Fruit fly (Drosophila melanogaster): Measurements from ENCODE around the gene fws.

Gene fws

DNA sequence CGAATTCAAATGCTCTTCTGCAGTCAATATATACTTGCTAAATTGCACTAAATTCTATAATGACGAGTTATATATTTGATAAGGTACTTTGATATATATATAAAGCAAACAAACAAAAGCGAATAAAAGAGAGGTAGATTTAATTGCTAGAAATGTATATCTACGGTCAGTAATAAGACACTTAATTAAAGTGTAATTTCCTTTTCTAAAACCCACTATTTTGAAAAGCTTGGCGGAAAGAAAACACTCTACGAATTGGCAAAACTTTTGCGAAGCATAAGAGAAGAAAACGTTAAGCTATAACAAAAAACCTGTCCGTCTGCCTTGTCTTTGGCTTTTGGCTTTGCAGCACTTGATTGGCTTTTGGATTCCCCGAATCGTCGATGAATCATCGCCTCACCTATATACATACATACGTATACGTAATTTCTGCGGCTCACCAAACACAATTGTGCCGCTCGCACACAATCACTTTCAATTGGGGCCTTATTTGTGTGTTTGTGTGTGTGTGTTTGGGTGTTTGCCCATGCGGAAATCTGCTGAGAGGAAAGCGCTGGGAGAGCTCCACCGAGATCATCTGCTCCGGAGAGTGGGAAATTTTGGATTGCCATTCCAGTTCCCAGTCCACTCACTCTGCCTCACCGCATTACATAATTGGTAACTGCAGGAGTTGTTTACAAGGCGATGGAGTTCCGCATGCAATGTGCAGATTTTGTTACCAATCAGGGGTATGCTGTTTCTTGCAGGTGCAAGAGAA is 50.0 kb downstream of the fws start (continued):
- 0 out of 3 replicates have a peak, but pooled peaks have one; percentile 7 for TF ChIP-seq so (GFP tag; IDR thresholded peaks at IDR 0.05)
- TF ChIP-seq CG2889 (GFP tag; IDR thresholded peaks at IDR 0.05): no peak
- no peak for TF ChIP-seq Dp (GFP tag; optimal IDR thresholded peaks at IDR 0.05)
- TF ChIP-seq CG8281 (tag; optimal IDR thresholded peaks at IDR 0.05): no peak
- no peak for TF ChIP-seq da (GFP tag; optimal IDR thresholded peaks at IDR 0.05)
- TF ChIP-seq pan (optimal IDR thresholded peaks at IDR 0.05): no peak
- TF ChIP-seq pan (GFP tag; optimal IDR thresholded peaks at IDR 0.05 in 1 of 2, IDR thresholded peaks at IDR 0.05 in 1 of 2): no peak
- TF ChIP-seq nmo (GFP tag; optimal IDR thresholded peaks at IDR 0.05): no peak
- TF ChIP-seq grau (tag; optimal IDR thresholded peaks at IDR 0.05): no peak
- no peak for TF ChIP-seq CG15696 (tag; optimal IDR thresholded peaks at IDR 0.05)
- no peak for TF ChIP-seq CG11504 (tag; optimal IDR thresholded peaks at IDR 0.05)
- TF ChIP-seq Ptx1 (GFP tag; IDR thresholded peaks at IDR 0.05): peak; percentile 39
- no peak for TF ChIP-seq CG9215 (GFP tag; IDR thresholded peaks at IDR 0.05)
- TF ChIP-seq gem (tag; optimal IDR thresholded peaks at IDR 0.05): peak; percentile 36
- TF ChIP-seq B-H2 (GFP tag; optimal IDR thresholded peaks at IDR 0.05): no peak
- no peak for TF ChIP-seq pum (GFP tag; optimal IDR thresholded peaks at IDR 0.05)
- TF ChIP-seq CG12769 (tag; optimal IDR thresholded peaks at IDR 0.05): peak; percentile 83
- TF ChIP-seq Hr51 (GFP tag; optimal IDR thresholded peaks at IDR 0.05): peak in 1 of 2 experiments; percentile 35
- TF ChIP-seq unpg (GFP tag; optimal IDR thresholded peaks at IDR 0.05): peak; percentile 49

DNA sequence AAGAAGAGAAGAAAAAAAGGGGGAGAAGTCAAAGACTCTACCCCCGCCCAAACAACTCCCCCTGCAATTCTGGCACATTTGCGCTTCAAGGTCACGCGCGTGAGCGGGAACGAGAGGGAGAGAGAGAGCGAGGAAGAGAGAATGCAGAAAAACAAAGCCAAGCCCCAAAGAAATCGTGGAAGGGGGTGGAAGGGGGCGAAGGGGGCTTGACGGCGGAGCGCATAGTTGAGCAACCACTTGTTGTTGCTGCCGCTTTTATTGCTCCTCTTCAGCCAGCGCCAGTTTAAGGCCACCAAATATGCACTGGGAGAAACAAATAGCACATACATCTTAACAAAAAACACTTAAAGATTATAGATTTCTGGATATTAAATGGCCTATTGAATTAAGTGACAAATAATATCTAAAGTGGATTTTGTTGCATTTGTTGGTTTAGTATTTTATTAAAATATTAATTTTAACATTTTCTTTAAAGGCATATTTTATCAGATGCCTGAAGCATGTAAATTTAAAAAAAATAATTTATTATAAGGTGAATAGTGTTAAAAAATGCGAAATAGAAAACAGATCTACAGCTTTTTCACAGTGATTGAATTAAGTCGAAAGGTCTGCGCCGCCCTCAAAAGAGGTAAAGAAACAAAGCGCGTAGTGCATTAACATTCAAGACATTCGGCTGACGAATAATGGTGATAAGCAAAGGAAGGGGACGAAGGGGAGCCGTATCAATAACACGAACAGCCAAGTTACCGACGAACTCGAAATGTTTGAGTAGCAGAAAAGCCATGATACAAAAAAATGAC is 50.8 kb downstream of the fws start:
- peak; percentile 95 for TF ChIP-seq Dek (tag; optimal IDR thresholded peaks at IDR 0.05)
- no peak for TF ChIP-seq CG16813 (GFP tag; IDR thresholded peaks at IDR 0.05; ENCODE audit: partially characterized antibody)
- peak; percentile 34 for TF ChIP-seq NC2β (GFP tag; optimal IDR thresholded peaks at IDR 0.05)
- TF ChIP-seq CG2199 (GFP tag; IDR thresholded peaks at IDR 0.05): peak; percentile 16; the same call in 1 of the 3 replicates
- TF ChIP-seq Scr (GFP tag; IDR thresholded peaks at IDR 0.05; ENCODE audit: partially characterized antibody): no peak
- peak; percentile 60; the same call in 2 of the 3 replicates for TF ChIP-seq Dbx (GFP tag; IDR thresholded peaks at IDR 0.05)
- TF ChIP-seq CG9609 (GFP tag; optimal IDR thresholded peaks at IDR 0.05): peak; percentile 34
- TF ChIP-seq az2 (GFP tag; optimal IDR thresholded peaks at IDR 0.05): peak; percentile 94
- peak; percentile 31 for TF ChIP-seq zfh2 (GFP tag; optimal IDR thresholded peaks at IDR 0.05)
- peak; percentile 74 for TF ChIP-seq otp (GFP tag; IDR thresholded peaks at IDR 0.05)
- TF ChIP-seq ttk (GFP tag; IDR thresholded peaks at IDR 0.05): peak; percentile 95
- TF ChIP-seq Dip2 (GFP tag; IDR thresholded peaks at IDR 0.05): peak; percentile 40; the same call in 1 of the 2 replicates
- TF ChIP-seq CG17361 (GFP tag; IDR thresholded peaks at IDR 0.05): peak; percentile 100
- TF ChIP-seq sens-2 (GFP tag; IDR thresholded peaks at IDR 0.05): 0 out of 2 replicates have a peak, but pooled peaks have one; percentile 12
- TF ChIP-seq CG34224 (GFP tag; IDR thresholded peaks at IDR 0.05; ENCODE audit: partially characterized antibody): no peak
- TF ChIP-seq CG11695 (GFP tag; IDR thresholded peaks at IDR 0.05): peak; percentile 98
- TF ChIP-seq BEAF-32 (GFP tag; optimal IDR thresholded peaks at IDR 0.05): no peak
- peak; percentile 52 for TF ChIP-seq pum (GFP tag; optimal IDR thresholded peaks at IDR 0.05)
- TF ChIP-seq CG2678 (tag; optimal IDR thresholded peaks at IDR 0.05): peak; percentile 99
- no peak for TF ChIP-seq CG11456 (GFP tag; IDR thresholded peaks at IDR 0.05)
- no peak for TF ChIP-seq dm (GFP tag; optimal IDR thresholded peaks at IDR 0.05)
- TF ChIP-seq cwo (GFP tag; optimal IDR thresholded peaks at IDR 0.05): peak; percentile 94
- TF ChIP-seq ab (GFP tag; optimal IDR thresholded peaks at IDR 0.05): peak; percentile 7
- TF ChIP-seq chn (GFP tag; optimal IDR thresholded peaks at IDR 0.05): peak; percentile 27
- TF ChIP-seq sqz (GFP tag; optimal IDR thresholded peaks at IDR 0.05): peak; percentile 96
- peak; percentile 86 for TF ChIP-seq tin (GFP tag; optimal IDR thresholded peaks at IDR 0.05)
- no peak for TF ChIP-seq CG1792 (GFP tag; optimal IDR thresholded peaks at IDR 0.05)
- no peak for TF ChIP-seq hkb (optimal IDR thresholded peaks at IDR 0.05)
- peak; percentile 82 for TF ChIP-seq hkb (GFP tag; IDR thresholded peaks at IDR 0.05)
- peak; percentile 99 for TF ChIP-seq CG11504 (tag; optimal IDR thresholded peaks at IDR 0.05)
- TF ChIP-seq Ets65A (GFP tag): peak; percentile 91

Measured in whole organism, embryonic.